Worm (Caenorhabditis elegans) whole organism, L4 larva: ENCODE results near the gene F38B6.8.

ENCODE experiments used
- F44E2.7 ChIP-seq: fragments of 200-800 bp; sonication (Bioruptor generic); IDR thresholded peaks from 2 replicates; pipeline ENCODE4 v2.1.2; 2022; ENCODE audit warnings: missing genetic modification characterization, missing compliant biosample characterization
- T20F7.1 ChIP-seq: fragments of 200-800 bp; sonication (Bioruptor generic); optimal IDR thresholded peaks from 2 replicates; lab custom pipeline; 2018; ENCODE audit warnings: mild to moderate bottlenecking, missing genetic modification characterization, missing compliant biosample characterization
- T26A8.4 ChIP-seq: fragments of 200-800 bp; sonication (Bioruptor generic); IDR thresholded peaks from 2 replicates; pipeline ENCODE4 v1.3.6; 2022; ENCODE audit warnings: missing genetic modification characterization, missing compliant biosample characterization
- Y105C5A.15 ChIP-seq: fragments of 200-800 bp; sonication (Bioruptor generic); IDR thresholded peaks from 2 replicates; pipeline ENCODE4 v1.3.6; 2022; ENCODE audit warnings: missing genetic modification characterization, missing compliant biosample characterization
- Y48G9A.11 ChIP-seq: fragments of 200-800 bp; sonication (Bioruptor generic); IDR thresholded peaks from 2 replicates; pipeline ENCODE4 v1.3.6; 2022; ENCODE audit warnings: missing genetic modification reagents, missing genetic modification characterization, missing compliant biosample characterization
- Y5F2A.4 ChIP-seq: fragments of 200-800 bp; sonication (Bioruptor generic); optimal IDR thresholded peaks from 2 replicates; lab custom pipeline; 2018; ENCODE audit warnings: mild to moderate bottlenecking, missing genetic modification characterization, missing compliant biosample characterization
- Y75B8A.6 ChIP-seq: fragments of 200-800 bp; sonication (Bioruptor generic); IDR thresholded peaks from 2 replicates; pipeline ENCODE4 v1.3.6; 2022; ENCODE audit warnings: missing genetic modification reagents, missing genetic modification characterization, missing compliant biosample characterization
- arid-1 ChIP-seq: fragments of 200-800 bp; sonication (Bioruptor generic); conservative IDR thresholded peaks from 2 replicates; pipeline ENCODE4 v1.3.6; 2022; ENCODE audit warnings: missing genetic modification reagents, missing genetic modification characterization, missing compliant biosample characterization
- ceh-28 ChIP-seq: fragments of 150-350 bp; optimal IDR thresholded peaks from 2 replicates; lab custom pipeline; 2014; ENCODE audit warnings: missing biosample characterization, missing genetic modification reagents, missing genetic modification characterization
- ceh-32 ChIP-seq: sonication (generic microtip); optimal IDR thresholded peaks from 2 replicates; lab custom pipeline; 2016; ENCODE audit warnings: mild to moderate bottlenecking, missing genetic modification characterization, missing compliant biosample characterization; ENCODE audit not compliant: poor library complexity
- ces-1 ChIP-seq: fragments of 150-350 bp; sonication (generic microtip); optimal IDR thresholded peaks from 4 replicates; lab custom pipeline; 2014; ENCODE audit warnings: missing biosample characterization, missing genetic modification reagents, missing genetic modification characterization
- daf-16 ChIP-seq, 3 experiments: sonication (generic microtip); optimal IDR thresholded peaks; 2 replicates each; lab custom pipeline; 2016 to 2017; ENCODE audit warnings: missing genetic modification characterization in 3 of 3, missing genetic modification reagents in 3 of 3, mild to moderate bottlenecking in 2 of 3, missing compliant biosample characterization in 2 of 3, missing biosample characterization in 1 of 3, moderate library complexity in 1 of 3
- daf-19 ChIP-seq: fragments of 200-800 bp; sonication (Bioruptor generic); conservative IDR thresholded peaks from 2 replicates; pipeline ENCODE4 v1.3.6; 2022; ENCODE audit warnings: missing genetic modification characterization, missing compliant biosample characterization
- dmd-6 ChIP-seq: fragments of 200-800 bp; sonication (Bioruptor generic); IDR thresholded peaks from 2 replicates; pipeline ENCODE4 v1.3.6; 2022; ENCODE audit warnings: missing genetic modification reagents, missing genetic modification characterization, missing compliant biosample characterization
- dve-1 ChIP-seq: sonication (generic microtip); optimal IDR thresholded peaks from 2 replicates; lab custom pipeline; 2017; ENCODE audit warnings: antibody characterized with exemption, mild to moderate bottlenecking, missing genetic modification characterization, missing compliant biosample characterization; ENCODE audit not compliant: insufficient read depth
- egl-43 ChIP-seq: fragments of 200-800 bp; sonication (Bioruptor generic); IDR thresholded peaks from 2 replicates; pipeline ENCODE4 v1.3.6; 2022; ENCODE audit warnings: missing genetic modification reagents, missing genetic modification characterization, missing compliant biosample characterization
- hlh-11 ChIP-seq: fragments of 200-800 bp; sonication (Bioruptor generic); optimal IDR thresholded peaks from 2 replicates; lab custom pipeline; 2018; ENCODE audit warnings: mild to moderate bottlenecking, missing genetic modification characterization, missing compliant biosample characterization
- hlh-30 ChIP-seq: sonication (generic microtip); optimal IDR thresholded peaks from 2 replicates; lab custom pipeline; 2017; ENCODE audit warnings: antibody characterized with exemption, mild to moderate bottlenecking, missing genetic modification characterization, missing compliant biosample characterization; ENCODE audit not compliant: insufficient read depth
- lin-15B ChIP-seq: fragments of 150-350 bp; sonication (generic microtip); optimal IDR thresholded peaks from 3 replicates; lab custom pipeline; 2014; ENCODE audit warnings: missing biosample characterization, missing genetic modification characterization
- lsy-2 ChIP-seq, 2 experiments: fragments of 150-350 bp in 1 of 2; sonication (generic microtip) in 1 of 2; optimal IDR thresholded peaks; 2 replicates each; lab custom pipeline; 2014 to 2017; ENCODE audit warnings: missing biosample characterization in 2 of 2, missing genetic modification characterization in 2 of 2
- mxl-3 ChIP-seq: fragments of 200-800 bp; sonication (Bioruptor generic); optimal IDR thresholded peaks from 2 replicates; lab custom pipeline; 2018; ENCODE audit warnings: mild to moderate bottlenecking, missing genetic modification characterization, missing compliant biosample characterization
- nhr-10 ChIP-seq: fragments of 150-350 bp; optimal IDR thresholded peaks from 2 replicates; lab custom pipeline; 2014; ENCODE audit warnings: missing biosample characterization, missing genetic modification characterization
- nhr-28 ChIP-seq: fragments of 150-350 bp; optimal IDR thresholded peaks from 2 replicates; lab custom pipeline; 2014; ENCODE audit warnings: missing biosample characterization, missing genetic modification characterization
- nhr-42 ChIP-seq: fragments of 200-800 bp; sonication (Bioruptor generic); IDR thresholded peaks from 2 replicates; pipeline ENCODE4 v1.3.6; 2022; ENCODE audit warnings: missing genetic modification characterization, missing compliant biosample characterization
- nhr-48 ChIP-seq: sonication (generic microtip); optimal IDR thresholded peaks from 2 replicates; lab custom pipeline; 2016; ENCODE audit warnings: mild to moderate bottlenecking, missing genetic modification characterization, missing compliant biosample characterization
- nhr-77 ChIP-seq: fragments of 150-350 bp; optimal IDR thresholded peaks from 2 replicates; lab custom pipeline; 2014; ENCODE audit warnings: missing biosample characterization, missing genetic modification characterization
- php-3 ChIP-seq: fragments of 200-800 bp; sonication (Bioruptor generic); IDR thresholded peaks from 2 replicates; pipeline ENCODE4 v1.3.6; 2022; ENCODE audit warnings: missing genetic modification reagents, missing genetic modification characterization, missing compliant biosample characterization
- pqm-1 ChIP-seq: sonication (generic microtip); optimal IDR thresholded peaks from 2 replicates; lab custom pipeline; 2017; ENCODE audit warnings: missing biosample characterization, missing genetic modification characterization
- sdz-12 ChIP-seq: fragments of 200-800 bp; sonication (Bioruptor generic); optimal IDR thresholded peaks from 2 replicates; lab custom pipeline; 2018; ENCODE audit warnings: mild to moderate bottlenecking, missing genetic modification characterization, missing compliant biosample characterization
- vab-7 ChIP-seq: fragments of 200-800 bp; sonication (Bioruptor generic); IDR thresholded peaks from 2 replicates; pipeline ENCODE4 v1.3.6; 2022; ENCODE audit warnings: missing genetic modification reagents, missing genetic modification characterization, missing compliant biosample characterization
- ztf-11 ChIP-seq: fragments of 150-350 bp; optimal IDR thresholded peaks from 2 replicates; lab custom pipeline; 2014; ENCODE audit warnings: missing biosample characterization, missing genetic modification characterization

Gene F38B6.8

ce11 chrX:6653173-6653572, 29.4 kb downstream of the F38B6.8 start (continued):
- TF ChIP-seq sdz-12 (GFP tag; lab: Kevin White, UChicago): no peak
- TF ChIP-seq hlh-30 (tag; lab: Kevin White, UChicago): peak; percentile 17
- peak; percentile 44 for TF ChIP-seq nhr-48 (tag; lab: Kevin White, UChicago)
- no peak for TF ChIP-seq T20F7.1 (GFP tag; lab: Kevin White, UChicago)
- peak; percentile 71 for TF ChIP-seq dmd-6 (GFP tag; lab: Robert Waterston, UW)
- no peak for TF ChIP-seq php-3 (GFP tag; lab: Robert Waterston, UW)
- TF ChIP-seq egl-43: no peak
- TF ChIP-seq mxl-3 (GFP tag; lab: Kevin White, UChicago): peak; percentile 14
- TF ChIP-seq Y105C5A.15 (GFP tag; lab: Robert Waterston, UW): no peak
- TF ChIP-seq Y75B8A.6 (GFP tag; lab: Robert Waterston, UW): no peak
- TF ChIP-seq nhr-77 (tag; lab: Kevin White, UChicago): peak; percentile 57
- no peak for TF ChIP-seq daf-19 (GFP tag; lab: Robert Waterston, UW)

ce11 chrX:6649573-6649972, 33.0 kb downstream of the F38B6.8 start:
- TF ChIP-seq mxl-3 (GFP tag; lab: Kevin White, UChicago): peak; percentile 76
- no peak for TF ChIP-seq nhr-10 (tag; lab: Kevin White, UChicago)
- no peak for TF ChIP-seq nhr-42 (GFP tag; lab: Robert Waterston, UW)
- TF ChIP-seq daf-19 (GFP tag; lab: Robert Waterston, UW): no peak
- TF ChIP-seq F44E2.7 (GFP tag; lab: Robert Waterston, UW): no peak
- TF ChIP-seq nhr-28 (tag; lab: Kevin White, UChicago): peak; percentile 4
- TF ChIP-seq ces-1 (GFP tag; lab: Kevin White, UChicago): no peak
- no peak for TF ChIP-seq Y48G9A.11 (GFP tag; lab: Robert Waterston, UW)
- no peak for TF ChIP-seq ceh-32 (tag; lab: Kevin White, UChicago)
- no peak for TF ChIP-seq ztf-11
- TF ChIP-seq hlh-30 (tag; lab: Kevin White, UChicago): peak; percentile 20

- peak; percentile 47 for TF ChIP-seq dve-1 (tag; lab: Kevin White, UChicago)
- no peak for TF ChIP-seq lsy-2 (tag; optimal IDR thresholded peaks at IDR 0.05; lab: Kevin White, UChicago)
- no peak for TF ChIP-seq arid-1 (GFP tag; lab: Robert Waterston, UW)
- peak; percentile 57 for TF ChIP-seq hlh-30 (tag; lab: Kevin White, UChicago)
- TF ChIP-seq vab-7 (GFP tag; lab: Robert Waterston, UW): no peak
- no peak for TF ChIP-seq lin-15B (tag; lab: Kevin White, UChicago)
- no peak for TF ChIP-seq daf-16 (GFP tag; optimal IDR thresholded peaks at IDR 0.05; lab: Kevin White, UChicago)
- TF ChIP-seq daf-16 (tag; optimal IDR thresholded peaks at IDR 0.05; lab: Kevin White, UChicago): peak; percentile 74
- TF ChIP-seq ceh-28 (tag; lab: Kevin White, UChicago): no peak
- TF ChIP-seq T26A8.4: no peak
- no peak for TF ChIP-seq daf-19 (GFP tag; lab: Robert Waterston, UW)
- TF ChIP-seq nhr-28 (tag; lab: Kevin White, UChicago): peak; percentile 6
- peak; percentile 50 for TF ChIP-seq hlh-11 (tag; lab: Kevin White, UChicago)
- TF ChIP-seq Y5F2A.4 (GFP tag; lab: Kevin White, UChicago): no peak
- TF ChIP-seq nhr-10 (tag; lab: Kevin White, UChicago): no peak
- peak; percentile 55 for TF ChIP-seq pqm-1
- TF ChIP-seq dmd-6 (GFP tag; lab: Robert Waterston, UW): peak; percentile 45; the same call in 1 of the 2 replicates
Measured at ce11 chrX:6646387-6647061, 36.1 kb downstream of the F38B6.8 start.
